Worm (Caenorhabditis elegans) whole organism, L1 larva: ENCODE results near the gene srx-14.

Source experiments
- F16B12.6 ChIP-seq: fragments of 150-350 bp; optimal IDR thresholded peaks from 2 replicates; lab custom pipeline; 2014; ENCODE audit warnings: missing biosample characterization, missing genetic modification characterization
- blmp-1 ChIP-seq: fragments of 150-350 bp; optimal IDR thresholded peaks from 2 replicates; lab custom pipeline; 2014; ENCODE audit warnings: missing biosample characterization, missing genetic modification characterization
- ceh-8 ChIP-seq: fragments of 200-800 bp; sonication (Bioruptor generic); optimal IDR thresholded peaks from 2 replicates; lab custom pipeline; 2018; ENCODE audit warnings: mild to moderate bottlenecking, missing genetic modification characterization, moderate library complexity, missing compliant biosample characterization
- ceh-82 ChIP-seq, 3 experiments: fragments of 150-350 bp in 1 of 3; sonication (generic microtip) in 2 of 3; optimal IDR thresholded peaks; 2 replicates each; lab custom pipeline; 2014 to 2017; ENCODE audit warnings: missing biosample characterization in 3 of 3, missing genetic modification characterization in 3 of 3
- ceh-88 ChIP-seq: fragments of 200-800 bp; sonication (Bioruptor generic); IDR thresholded peaks from 2 replicates; pipeline ENCODE4 v1.3.6; 2022; ENCODE audit warnings: missing genetic modification characterization, missing compliant biosample characterization
- efl-1 ChIP-seq, 4 experiments: fragments of 150-350 bp; optimal IDR thresholded peaks in 3 of 4; peaks in 1 of 4; 1 replicate in 1 of 4; 2 replicates in 3 of 4; lab custom pipeline; 2014; ENCODE audit warnings: missing biosample characterization in 2 of 4, missing genetic modification characterization in 2 of 4, missing genetic modification reagents in 2 of 4
- egl-13 ChIP-seq: sonication (generic microtip); optimal IDR thresholded peaks from 2 replicates; lab custom pipeline; 2016; ENCODE audit warnings: missing genotype, missing genetic modification reagents, missing genetic modification characterization, missing compliant biosample characterization
- elt-2 ChIP-seq: sonication (generic microtip); optimal IDR thresholded peaks from 2 replicates; lab custom pipeline; 2016; ENCODE audit warnings: missing genetic modification characterization, mild to moderate bottlenecking, inconsistent platforms, missing compliant biosample characterization, missing genetic modification reagents
- fkh-4 ChIP-seq: sonication (generic microtip); optimal IDR thresholded peaks from 2 replicates; lab custom pipeline; 2016; ENCODE audit warnings: missing compliant biosample characterization, missing genetic modification characterization, borderline replicate concordance
- fkh-8 ChIP-seq: sonication (generic microtip); optimal IDR thresholded peaks from 2 replicates; lab custom pipeline; 2016; ENCODE audit warnings: mild to moderate bottlenecking, missing genetic modification characterization, missing compliant biosample characterization
- hlh-4 ChIP-seq: sonication (generic microtip); optimal IDR thresholded peaks from 2 replicates; lab custom pipeline; 2016; ENCODE audit warnings: mild to moderate bottlenecking, missing genetic modification characterization, missing compliant biosample characterization
- isw-1 ChIP-seq: fragments of 200-800 bp; sonication (Bioruptor generic); IDR thresholded peaks from 2 replicates; pipeline ENCODE4 v1.3.6; 2022; ENCODE audit warnings: missing genetic modification characterization, missing compliant biosample characterization
- jun-1 ChIP-seq: fragments of 150-350 bp; optimal IDR thresholded peaks from 2 replicates; lab custom pipeline; 2014; ENCODE audit warnings: missing biosample characterization, missing genetic modification reagents, missing genetic modification characterization
- lsy-2 ChIP-seq, 2 experiments: fragments of 150-350 bp; optimal IDR thresholded peaks; 2 replicates each; lab custom pipeline; 2014; ENCODE audit warnings: missing biosample characterization in 2 of 2, missing genetic modification characterization in 2 of 2
- mep-1 ChIP-seq: fragments of 150-350 bp; optimal IDR thresholded peaks from 2 replicates; lab custom pipeline; 2014; ENCODE audit warnings: missing biosample characterization, missing genetic modification characterization
- nhr-11 ChIP-seq: fragments of 150-350 bp; optimal IDR thresholded peaks from 2 replicates; lab custom pipeline; 2014; ENCODE audit warnings: missing biosample characterization, missing genetic modification characterization
- nhr-12 ChIP-seq: sonication (generic microtip); optimal IDR thresholded peaks from 2 replicates; lab custom pipeline; 2017; ENCODE audit warnings: missing biosample characterization, missing genetic modification characterization
- ztf-4 ChIP-seq: fragments of 150-350 bp; optimal IDR thresholded peaks from 2 replicates; lab custom pipeline; 2014; ENCODE audit warnings: missing biosample characterization, missing genetic modification characterization

Gene srx-14

ce11 chrIV:1067430-1067829 is 46.1 kb downstream of the srx-14 start, which contains the start of gene znf-782:
TSS of gene znf-782 (minus strand) at chrIV:1067525.
- TF ChIP-seq efl-1 (optimal IDR thresholded peaks at IDR 0.05; lab: Kevin White, UChicago) (no peak), efl-1 (GFP tag; optimal IDR thresholded peaks at IDR 0.05 in 1 of 2; lab: Kevin White, UChicago) (peak in 1 of 2 experiments; percentile 78), blmp-1 (tag; lab: Kevin White, UChicago) (no peak), F16B12.6 (tag; lab: Kevin White, UChicago) (no peak), fkh-4 (tag; lab: Kevin White, UChicago) (no peak), jun-1 (peak; percentile 57), ceh-8 (GFP tag; lab: Kevin White, UChicago) (peak; percentile 52), mep-1 (tag; lab: Kevin White, UChicago) (no peak), ztf-4 (tag; lab: Kevin White, UChicago) (peak; percentile 56), lsy-2 (tag; optimal IDR thresholded peaks at IDR 0.05; lab: Kevin White, UChicago) (no peak), ceh-82 (tag; optimal IDR thresholded peaks at IDR 0.05; lab: Kevin White, UChicago) (peak in 1 of 3 experiments; percentile 42), isw-1 (no peak), ceh-88 (no peak)

- TF ChIP-seq ztf-4 (tag; lab: Kevin White, UChicago) (peak; percentile 30), fkh-8 (no peak), elt-2 (no peak), hlh-4 (tag; lab: Kevin White, UChicago) (no peak)
These were observed 48.0 kb downstream of the srx-14 start for ce11 chrIV:1065569-1065968.

- TF ChIP-seq efl-1 (optimal IDR thresholded peaks at IDR 0.05; lab: Kevin White, UChicago) (no peak), efl-1 (GFP tag; optimal IDR thresholded peaks at IDR 0.05 in 1 of 2; lab: Kevin White, UChicago) (peak in 1 of 2 experiments; percentile 38), egl-13 (tag; lab: Kevin White, UChicago) (no peak)
These were observed 49.2 kb downstream of the srx-14 start for ce11 chrIV:1064289-1064848.

- TF ChIP-seq nhr-11 (tag; lab: Kevin White, UChicago): no peak
- TF ChIP-seq nhr-12 (tag; lab: Kevin White, UChicago): no peak
- TF ChIP-seq elt-2: no peak
- no peak for TF ChIP-seq ceh-8 (GFP tag; lab: Kevin White, UChicago)
These were observed 50.5 kb downstream of the srx-14 start for ce11 chrIV:1063058-1063457.
